Worm (Caenorhabditis elegans): ENCODE data around the gene C56G3.2.

The C56G3.2 gene

DNA sequence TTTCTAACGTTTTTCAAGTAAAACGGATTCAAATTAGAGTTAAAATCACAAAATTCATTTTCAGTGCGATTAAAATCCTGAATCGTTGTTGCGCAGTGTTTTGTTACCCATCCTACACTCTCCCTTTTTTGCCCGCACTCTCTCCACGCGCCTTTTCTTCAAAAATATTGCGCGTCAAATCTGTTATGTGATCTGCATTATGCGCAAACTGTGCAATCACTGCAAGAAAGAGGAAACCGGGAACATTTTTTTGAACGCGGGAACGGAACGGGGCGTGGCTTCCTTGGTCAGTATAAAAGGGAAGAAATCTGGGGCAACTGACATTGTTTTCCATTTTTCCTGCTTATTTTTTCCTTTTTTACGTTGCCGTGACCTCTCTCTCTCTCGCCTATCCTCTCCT is 25.0 kb upstream of the C56G3.2 start:
- TF ChIP-seq lin-11 (tag; optimal IDR thresholded peaks at IDR 0.05) (peak; percentile 22), blmp-1 (tag; optimal IDR thresholded peaks at IDR 0.05; ENCODE audit: insufficient read depth) (peak; percentile 10), lsy-2 (tag; optimal IDR thresholded peaks at IDR 0.05) (peak in 1 of 2 experiments; percentile 5), nhr-129 (tag; optimal IDR thresholded peaks at IDR 0.05) (peak; percentile 0), unc-55 (GFP tag; optimal IDR thresholded peaks at IDR 0.05) (peak; percentile 31), zag-1 (tag; optimal IDR thresholded peaks at IDR 0.05) (no peak), C34F6.9 (tag; optimal IDR thresholded peaks at IDR 0.05) (no peak), nhr-25 (tag; optimal IDR thresholded peaks at IDR 0.05) (peak; percentile 6)

DNA sequence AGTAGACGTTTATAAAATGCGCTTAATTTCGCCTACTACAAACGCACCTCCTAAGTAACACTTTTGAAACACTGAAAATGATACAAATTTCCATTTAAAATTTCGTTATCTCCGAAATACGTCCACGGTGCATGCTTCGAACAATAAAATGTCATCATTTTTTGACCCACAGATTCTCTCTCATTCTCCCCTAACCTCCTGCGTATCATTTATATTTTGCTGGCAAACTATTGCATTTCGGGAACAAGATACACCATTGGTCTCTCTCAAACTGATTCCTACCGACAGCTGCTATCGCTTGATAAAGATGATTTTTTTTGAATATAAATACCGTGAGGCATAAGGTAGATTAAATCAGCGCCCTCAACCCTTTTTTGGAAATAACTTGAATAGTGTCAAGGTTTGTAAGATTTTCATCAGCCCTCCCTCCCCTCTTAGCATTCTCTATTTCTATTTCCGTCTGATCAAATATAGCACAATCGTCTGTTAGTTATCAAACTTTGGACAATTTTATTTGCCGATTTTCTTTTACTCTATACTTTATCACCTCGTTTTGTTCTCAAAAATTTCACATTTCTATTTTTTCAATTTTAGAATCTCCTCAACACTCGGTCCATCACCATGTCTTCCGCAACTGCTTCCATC is 24.3 kb upstream of the C56G3.2 start, which contains the start of gene C07D8.6:
C07D8.6 (plus strand) TSS at position 595 of the 645 bp plus-strand sequence.
- peak; percentile 57 for TF ChIP-seq nhr-129 (tag; optimal IDR thresholded peaks at IDR 0.05)
- TF ChIP-seq crh-2 (tag; optimal IDR thresholded peaks at IDR 0.05): peak; percentile 78
- TF ChIP-seq F13H6.1 (tag; optimal IDR thresholded peaks at IDR 0.05): peak; percentile 44
- TF ChIP-seq gmeb-1 (tag; optimal IDR thresholded peaks at IDR 0.05): peak; percentile 40
- peak; percentile 37 for TF ChIP-seq sma-3 (GFP tag; optimal IDR thresholded peaks at IDR 0.05)
- TF ChIP-seq mdl-1 (tag; optimal IDR thresholded peaks at IDR 0.05): peak in 1 of 2 experiments; percentile 9
- peak; percentile 96 for TF ChIP-seq fos-1 (tag; optimal IDR thresholded peaks at IDR 0.05)
- TF ChIP-seq nhr-6 (tag; optimal IDR thresholded peaks at IDR 0.05): no peak
- no peak for TF ChIP-seq elt-1 (tag; optimal IDR thresholded peaks at IDR 0.05)
- peak; percentile 79 for TF ChIP-seq sma-9 (GFP tag; optimal IDR thresholded peaks at IDR 0.05)
- no peak for TF ChIP-seq sma-9 (tag; optimal IDR thresholded peaks at IDR 0.05)
- no peak for TF ChIP-seq aly-2 (tag; optimal IDR thresholded peaks at IDR 0.05)
- peak in 1 of 2 experiments; percentile 25 for TF ChIP-seq lsy-2 (tag; optimal IDR thresholded peaks at IDR 0.05)
- TF ChIP-seq skn-1 (tag; optimal IDR thresholded peaks at IDR 0.05): peak; percentile 88
- no peak for TF ChIP-seq nhr-12 (tag; optimal IDR thresholded peaks at IDR 0.05)

DNA sequence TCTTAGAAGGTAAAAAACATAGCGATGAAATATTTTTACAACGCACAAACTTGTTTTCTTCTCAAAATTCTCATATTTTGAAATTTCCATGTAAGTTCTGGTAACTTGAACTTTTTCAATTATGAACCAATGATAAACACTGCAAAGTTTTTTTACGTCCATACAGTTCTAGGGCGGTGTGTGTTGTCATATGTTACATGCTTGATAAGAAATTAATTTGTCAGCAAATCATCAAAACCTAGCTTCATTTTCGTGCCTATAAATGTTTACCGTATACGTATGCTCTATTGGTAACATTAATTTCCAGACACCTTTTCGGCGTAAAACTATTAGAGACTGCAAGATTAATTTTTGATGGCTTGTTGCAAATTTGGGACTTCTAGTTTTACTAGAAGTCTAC is 22.1 kb upstream of the C56G3.2 start:
- TF ChIP-seq skn-1 (tag; optimal IDR thresholded peaks at IDR 0.05): peak; percentile 76
- no peak for TF ChIP-seq nhr-23 (tag; optimal IDR thresholded peaks at IDR 0.05)
- TF ChIP-seq crh-2 (tag; optimal IDR thresholded peaks at IDR 0.05): peak; percentile 5
- peak; percentile 39 for TF ChIP-seq fos-1 (tag; optimal IDR thresholded peaks at IDR 0.05)
- no peak for TF ChIP-seq snpc-4 (tag; optimal IDR thresholded peaks at IDR 0.05)

DNA sequence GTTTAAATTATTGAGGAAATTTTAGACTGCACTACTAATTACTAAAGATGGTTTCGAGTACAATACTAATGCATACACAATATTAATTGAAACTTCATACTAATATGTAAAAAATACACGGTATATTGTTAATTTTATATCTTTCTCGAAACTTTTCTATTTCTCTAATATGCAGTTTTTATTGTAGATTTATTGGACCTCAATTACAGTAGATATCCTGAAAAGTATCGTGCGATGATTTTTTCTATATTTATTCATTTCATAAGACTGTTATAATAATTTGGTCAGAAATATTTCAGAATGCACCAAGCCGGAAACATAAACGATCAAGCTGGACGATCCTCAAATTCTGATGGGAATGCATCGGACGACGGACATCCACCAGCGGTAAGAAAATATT is 21.6 kb upstream of the C56G3.2 start, which contains the start of gene C07D8.5:
C07D8.5 (plus strand) TSS at position 301 of the 400 bp plus-strand sequence.
- TF ChIP-seq nhr-6 (tag; optimal IDR thresholded peaks at IDR 0.05) (no peak), ztf-11 (tag; optimal IDR thresholded peaks at IDR 0.05) (no peak), elt-3 (tag; optimal IDR thresholded peaks at IDR 0.05) (no peak), lin-13 (GFP tag; optimal IDR thresholded peaks at IDR 0.05) (no peak), unc-62 (GFP tag; optimal IDR thresholded peaks at IDR 0.05) (no peak), aly-2 (tag; optimal IDR thresholded peaks at IDR 0.05) (no peak), nhr-129 (tag; optimal IDR thresholded peaks at IDR 0.05) (no peak), Y55F3AM.14 (GFP tag; optimal IDR thresholded peaks at IDR 0.05) (no peak), sma-3 (GFP tag; optimal IDR thresholded peaks at IDR 0.05) (no peak), elt-1 (tag; optimal IDR thresholded peaks at IDR 0.05) (no peak), ama-1 (optimal IDR thresholded peaks at IDR 0.05) (no peak)

DNA sequence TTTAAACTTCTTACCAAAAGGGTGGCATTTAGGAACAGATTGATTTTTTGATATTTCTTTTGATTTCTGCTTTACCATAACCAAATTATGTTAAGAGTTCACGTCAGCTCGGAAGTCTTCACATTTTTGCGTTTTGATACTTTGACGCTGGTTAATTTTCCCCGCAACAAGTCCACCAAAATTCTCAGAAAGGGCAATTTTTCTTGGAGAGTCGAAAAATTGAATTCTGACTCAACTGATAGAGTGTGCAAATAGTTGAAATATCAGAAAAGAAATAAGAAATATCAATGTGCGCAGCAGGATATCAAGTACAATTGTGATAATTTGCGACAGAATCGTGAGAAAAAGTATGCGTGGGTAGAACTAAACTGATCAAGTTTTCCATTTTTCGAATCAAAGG is 4.4 kb downstream of the C56G3.2 start:
- no peak for TF ChIP-seq Y55F3AM.14 (GFP tag; optimal IDR thresholded peaks at IDR 0.05)
- TF ChIP-seq nhr-25 (tag; optimal IDR thresholded peaks at IDR 0.05): no peak

DNA sequence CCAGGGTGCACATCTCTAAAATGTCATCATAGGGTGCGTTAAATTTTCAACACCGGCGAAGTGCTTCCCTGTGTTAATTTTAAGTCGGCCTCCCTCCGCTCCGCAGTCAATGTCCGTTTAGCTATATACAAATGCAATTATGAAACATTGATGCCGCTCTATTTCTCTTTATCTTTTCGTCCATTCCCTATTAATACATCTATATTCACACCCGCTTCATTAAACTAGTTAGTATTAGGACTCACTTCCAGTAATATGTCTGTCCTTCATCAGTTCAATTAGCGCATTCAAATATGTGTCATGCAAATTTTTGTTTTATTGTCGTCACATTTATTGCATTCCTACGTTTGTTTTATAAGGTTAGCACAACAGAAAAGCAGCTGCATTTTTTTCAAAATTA is 6.6 kb downstream of the C56G3.2 start:
- no peak for TF ChIP-seq nhr-77 (tag; optimal IDR thresholded peaks at IDR 0.05)
- TF ChIP-seq nhr-12 (tag; optimal IDR thresholded peaks at IDR 0.05): no peak
- TF ChIP-seq mdl-1 (tag; optimal IDR thresholded peaks at IDR 0.05): no peak
- no peak for TF ChIP-seq C34F6.9 (tag; optimal IDR thresholded peaks at IDR 0.05)
